Fruit fly (Drosophila melanogaster): Measurements from ENCODE around the gene CG42521.

Gene CG42521

dm6 chr3L:10656451-10657198 is 33.2 kb upstream of the CG42521 start (continued):
- TF ChIP-seq CG5245 (GFP tag; optimal IDR thresholded peaks at IDR 0.05) (peak; percentile 23), NC2α (GFP tag; optimal IDR thresholded peaks at IDR 0.05) (peak; percentile 63), oc (tag; optimal IDR thresholded peaks at IDR 0.05) (peak; percentile 45), maf-S (GFP tag; optimal IDR thresholded peaks at IDR 0.05) (peak; percentile 44), scrt (GFP tag; optimal IDR thresholded peaks at IDR 0.05) (peak; percentile 62), Sox100B (GFP tag; optimal IDR thresholded peaks at IDR 0.05) (peak; percentile 71), CG3995 (GFP tag; optimal IDR thresholded peaks at IDR 0.05) (peak; percentile 1), Lim3 (GFP tag; IDR thresholded peaks at IDR 0.05) (no peak), CG15696 (tag; optimal IDR thresholded peaks at IDR 0.05) (peak; percentile 45), ranshi (GFP tag; IDR thresholded peaks at IDR 0.05) (peak; percentile 60; the same call in 1 of the 2 replicates), Xbp1 (GFP tag; optimal IDR thresholded peaks at IDR 0.05) (peak; percentile 4), ssp (GFP tag; IDR thresholded peaks at IDR 0.05) (no peak), yki (optimal IDR thresholded peaks at IDR 0.05) (no peak), crp (GFP tag; optimal IDR thresholded peaks at IDR 0.05) (peak in 1 of 2 experiments; percentile 12), Sin3A (optimal IDR thresholded peaks at IDR 0.05) (no peak), chinmo (GFP tag; IDR thresholded peaks at IDR 0.05; ENCODE audit: partially characterized antibody) (no peak), CG18262 (tag; optimal IDR thresholded peaks at IDR 0.05) (peak; percentile 44), Ravus (GFP tag; IDR thresholded peaks at IDR 0.05) (no peak), trem (tag; optimal IDR thresholded peaks at IDR 0.05) (peak; percentile 0), CG8281 (tag; optimal IDR thresholded peaks at IDR 0.05) (peak; percentile 40), en (GFP tag; optimal IDR thresholded peaks at IDR 0.05) (peak; percentile 19), gem (tag; optimal IDR thresholded peaks at IDR 0.05) (peak; percentile 69), bowl (GFP tag; IDR thresholded peaks at IDR 0.05) (no peak), CoRest (tag; optimal IDR thresholded peaks at IDR 0.05) (peak; percentile 63), MESR4 (GFP tag; optimal IDR thresholded peaks at IDR 0.05) (no peak), CG9876 (GFP tag; optimal IDR thresholded peaks at IDR 0.05) (peak; percentile 1), CG8359 (GFP tag; optimal IDR thresholded peaks at IDR 0.05; ENCODE audit: borderline replicate concordance) (peak; percentile 28), ap (GFP tag; IDR thresholded peaks at IDR 0.05) (peak; percentile 30; the same call in 1 of the 2 replicates), p53 (GFP tag; optimal IDR thresholded peaks at IDR 0.05) (peak; percentile 50), CG10959 (GFP tag; IDR thresholded peaks at IDR 0.05) (no peak), Hr39 (optimal IDR thresholded peaks at IDR 0.05) (no peak), dimm (GFP tag; IDR thresholded peaks at IDR 0.05) (no peak), seq (GFP tag; IDR thresholded peaks at IDR 0.05) (peak; percentile 64; the same call in 1 of the 2 replicates), ab (GFP tag; optimal IDR thresholded peaks at IDR 0.05) (no peak), stwl (tag; optimal IDR thresholded peaks at IDR 0.05) (no peak), jumu (GFP tag; optimal IDR thresholded peaks at IDR 0.05) (no peak), Lpt (GFP tag; optimal IDR thresholded peaks at IDR 0.05) (no peak), mirr (GFP tag; optimal IDR thresholded peaks at IDR 0.05) (peak; percentile 49), CG32767 (GFP tag; IDR thresholded peaks at IDR 0.05) (no peak), CG9932 (GFP tag; IDR thresholded peaks at IDR 0.05) (no peak), CG30431 (GFP tag; optimal IDR thresholded peaks at IDR 0.05) (no peak), Sox102F (GFP tag; optimal IDR thresholded peaks at IDR 0.05) (peak; percentile 70), CG11560 (tag; IDR thresholded peaks at IDR 0.05) (no peak), CG7372 (GFP tag; IDR thresholded peaks at IDR 0.05) (no peak), fu2 (GFP tag; optimal IDR thresholded peaks at IDR 0.05) (no peak), gro (GFP tag; optimal IDR thresholded peaks at IDR 0.05) (peak; percentile 36), Mad (GFP tag; optimal IDR thresholded peaks at IDR 0.05) (peak; percentile 32), CG10565 (GFP tag; optimal IDR thresholded peaks at IDR 0.05) (no peak), CG3065 (GFP tag; optimal IDR thresholded peaks at IDR 0.05) (no peak), GATAe (GFP tag; conservative IDR thresholded peaks at IDR 0.05) (no peak), bbx (GFP tag; IDR thresholded peaks at IDR 0.05; ENCODE audit: partially characterized antibody) (no peak)
